Fruit fly (Drosophila melanogaster): Measurements from ENCODE around the gene CG7362.

The CG7362 gene

dm6 chr3R:14713776-14714146 is 40.5 kb downstream of the CG7362 start:
- TF ChIP-seq CG7045 (GFP tag; optimal IDR thresholded peaks at IDR 0.05) (no peak), CG11617 (GFP tag; optimal IDR thresholded peaks at IDR 0.05) (no peak), pad (GFP tag; optimal IDR thresholded peaks at IDR 0.05) (no peak), cic (GFP tag; optimal IDR thresholded peaks at IDR 0.05) (no peak), Crg-1 (GFP tag; optimal IDR thresholded peaks at IDR 0.05) (no peak), CG1620 (GFP tag; optimal IDR thresholded peaks at IDR 0.05) (no peak), Mnt (GFP tag; optimal IDR thresholded peaks at IDR 0.05) (no peak), CG33017 (tag; optimal IDR thresholded peaks at IDR 0.05) (no peak), ovo (GFP tag; optimal IDR thresholded peaks at IDR 0.05) (no peak), CG5204 (GFP tag; optimal IDR thresholded peaks at IDR 0.05) (no peak), kay (GFP tag; ENCODE audit: borderline replicate concordance) (no peak), bab1 (GFP tag; optimal IDR thresholded peaks at IDR 0.05) (no peak), toe (GFP tag; optimal IDR thresholded peaks at IDR 0.05) (no peak), tj (GFP tag; optimal IDR thresholded peaks at IDR 0.05) (no peak), Hr96 (GFP tag; optimal IDR thresholded peaks at IDR 0.05) (no peak), CG12768 (GFP tag; optimal IDR thresholded peaks at IDR 0.05) (no peak), Clk (GFP tag; optimal IDR thresholded peaks at IDR 0.05) (no peak), cnc (optimal IDR thresholded peaks at IDR 0.05) (no peak), CG14711 (tag; optimal IDR thresholded peaks at IDR 0.05) (no peak), CG7101 (tag; optimal IDR thresholded peaks at IDR 0.05) (no peak)

dm6 chr3R:14713110-14713713 is 41.0 kb downstream of the CG7362 start:
- TF ChIP-seq CG33017 (tag; optimal IDR thresholded peaks at IDR 0.05): no peak
- TF ChIP-seq CG5204 (GFP tag; optimal IDR thresholded peaks at IDR 0.05): no peak
- TF ChIP-seq toe (GFP tag; optimal IDR thresholded peaks at IDR 0.05): no peak
- no peak for TF ChIP-seq tj (GFP tag; optimal IDR thresholded peaks at IDR 0.05)
- TF ChIP-seq Clk (GFP tag; optimal IDR thresholded peaks at IDR 0.05): no peak
- TF ChIP-seq Hr96 (GFP tag; optimal IDR thresholded peaks at IDR 0.05): no peak
- no peak for TF ChIP-seq Mnt (GFP tag; optimal IDR thresholded peaks at IDR 0.05)
- TF ChIP-seq ovo (GFP tag; optimal IDR thresholded peaks at IDR 0.05): no peak
- no peak for TF ChIP-seq cic (GFP tag; optimal IDR thresholded peaks at IDR 0.05)
- no peak for TF ChIP-seq CG7101 (tag; optimal IDR thresholded peaks at IDR 0.05)
- no peak for TF ChIP-seq CG14711 (tag; optimal IDR thresholded peaks at IDR 0.05)
- no peak for TF ChIP-seq bab1 (GFP tag; optimal IDR thresholded peaks at IDR 0.05)
- TF ChIP-seq pad (GFP tag; optimal IDR thresholded peaks at IDR 0.05): no peak
- TF ChIP-seq cnc (optimal IDR thresholded peaks at IDR 0.05): no peak
- no peak for TF ChIP-seq CG7045 (GFP tag; optimal IDR thresholded peaks at IDR 0.05)

- TF ChIP-seq cic (GFP tag; optimal IDR thresholded peaks at IDR 0.05) (peak; percentile 84), CG14711 (tag; optimal IDR thresholded peaks at IDR 0.05) (peak; percentile 9), bab1 (GFP tag; optimal IDR thresholded peaks at IDR 0.05) (no peak), tj (GFP tag; optimal IDR thresholded peaks at IDR 0.05) (peak; percentile 44), pad (GFP tag; optimal IDR thresholded peaks at IDR 0.05) (peak; percentile 90), CG7045 (GFP tag; optimal IDR thresholded peaks at IDR 0.05) (peak; percentile 32), CG33017 (tag; optimal IDR thresholded peaks at IDR 0.05) (peak; percentile 58), cnc (optimal IDR thresholded peaks at IDR 0.05) (no peak), CG7101 (tag; optimal IDR thresholded peaks at IDR 0.05) (peak; percentile 31), CG12768 (GFP tag; optimal IDR thresholded peaks at IDR 0.05) (peak; percentile 78), CG1620 (GFP tag; optimal IDR thresholded peaks at IDR 0.05) (no peak), Mnt (GFP tag; optimal IDR thresholded peaks at IDR 0.05) (no peak), ovo (GFP tag; optimal IDR thresholded peaks at IDR 0.05) (peak; percentile 55), Hr96 (GFP tag; optimal IDR thresholded peaks at IDR 0.05) (no peak), Clk (GFP tag; optimal IDR thresholded peaks at IDR 0.05) (no peak), toe (GFP tag; optimal IDR thresholded peaks at IDR 0.05) (no peak)
Observed at dm6 chr3R:14711447-14712163, 42.7 kb downstream of the CG7362 start.

- peak; percentile 32 for TF ChIP-seq kay (GFP tag; ENCODE audit: borderline replicate concordance)
- TF ChIP-seq tj (GFP tag; optimal IDR thresholded peaks at IDR 0.05): no peak
- no peak for TF ChIP-seq toe (GFP tag; optimal IDR thresholded peaks at IDR 0.05)
- TF ChIP-seq CG1620 (GFP tag; optimal IDR thresholded peaks at IDR 0.05): no peak
Observed at dm6 chr3R:14710673-14711072, 43.6 kb downstream of the CG7362 start.

- TF ChIP-seq bab1 (GFP tag; optimal IDR thresholded peaks at IDR 0.05) (no peak), CG33017 (tag; optimal IDR thresholded peaks at IDR 0.05) (no peak), Mnt (GFP tag; optimal IDR thresholded peaks at IDR 0.05) (no peak), cic (GFP tag; optimal IDR thresholded peaks at IDR 0.05) (no peak), tj (GFP tag; optimal IDR thresholded peaks at IDR 0.05) (no peak), Clk (GFP tag; optimal IDR thresholded peaks at IDR 0.05) (no peak), CG7045 (GFP tag; optimal IDR thresholded peaks at IDR 0.05) (no peak)
Observed at dm6 chr3R:14709480-14709984, 44.7 kb downstream of the CG7362 start.

- TF ChIP-seq CG7045 (GFP tag; optimal IDR thresholded peaks at IDR 0.05) (no peak), pad (GFP tag; optimal IDR thresholded peaks at IDR 0.05) (no peak), CG33017 (tag; optimal IDR thresholded peaks at IDR 0.05) (no peak), CG5204 (GFP tag; optimal IDR thresholded peaks at IDR 0.05) (no peak), Mnt (GFP tag; optimal IDR thresholded peaks at IDR 0.05) (no peak), CG1620 (GFP tag; optimal IDR thresholded peaks at IDR 0.05) (no peak), CG14711 (tag; optimal IDR thresholded peaks at IDR 0.05) (no peak), cnc (optimal IDR thresholded peaks at IDR 0.05) (no peak), bab1 (GFP tag; optimal IDR thresholded peaks at IDR 0.05) (no peak), CG12768 (GFP tag; optimal IDR thresholded peaks at IDR 0.05) (peak; percentile 11), tj (GFP tag; optimal IDR thresholded peaks at IDR 0.05) (no peak), Clk (GFP tag; optimal IDR thresholded peaks at IDR 0.05) (no peak), toe (GFP tag; optimal IDR thresholded peaks at IDR 0.05) (no peak), ovo (GFP tag; optimal IDR thresholded peaks at IDR 0.05) (no peak), Crg-1 (GFP tag; optimal IDR thresholded peaks at IDR 0.05) (no peak), cic (GFP tag; optimal IDR thresholded peaks at IDR 0.05) (peak; percentile 87), kay (GFP tag; ENCODE audit: borderline replicate concordance) (peak; percentile 82), Hr96 (GFP tag; optimal IDR thresholded peaks at IDR 0.05) (no peak), CG11617 (GFP tag; optimal IDR thresholded peaks at IDR 0.05) (no peak), CG7101 (tag; optimal IDR thresholded peaks at IDR 0.05) (peak; percentile 23)
Observed at dm6 chr3R:14708948-14709385, 45.3 kb downstream of the CG7362 start.
